Worm (Caenorhabditis elegans): Measurements from ENCODE around the gene snf-3.

DNA sequence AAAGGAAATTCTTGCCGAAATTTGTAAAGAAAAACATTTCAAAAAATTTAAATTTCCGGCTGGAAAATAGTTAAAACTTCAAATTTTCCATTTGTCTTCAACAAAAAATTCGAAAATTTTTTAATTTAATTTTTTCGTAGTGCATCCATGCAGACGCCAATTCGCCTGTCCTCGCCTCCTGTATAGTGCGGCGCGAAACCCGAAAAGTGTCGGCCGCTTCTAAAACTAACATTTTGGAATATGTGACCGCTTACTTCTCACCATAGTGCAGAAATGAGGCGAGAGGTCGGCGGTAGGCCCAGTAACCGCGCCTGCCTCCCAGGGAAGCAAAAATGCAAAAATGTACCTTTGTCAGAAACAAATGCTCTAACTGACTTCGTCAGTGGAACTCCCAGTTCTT lies 24.7 kb downstream of the snf-3 start:
- TF ChIP-seq unc-55 (GFP tag; optimal IDR thresholded peaks at IDR 0.05) (no peak), elt-2 (tag; optimal IDR thresholded peaks at IDR 0.05) (no peak), F13H6.1 (tag; optimal IDR thresholded peaks at IDR 0.05) (no peak), ceh-34 (tag; optimal IDR thresholded peaks at IDR 0.05) (no peak), ceh-30 (tag; optimal IDR thresholded peaks at IDR 0.05) (no peak), odd-2 (tag; optimal IDR thresholded peaks at IDR 0.05) (no peak), npax-4 (tag; optimal IDR thresholded peaks at IDR 0.05) (no peak), hlh-30 (tag; optimal IDR thresholded peaks at IDR 0.05; ENCODE audit: insufficient read depth) (no peak), pha-2 (tag; optimal IDR thresholded peaks at IDR 0.05) (no peak), nhr-11 (tag; optimal IDR thresholded peaks at IDR 0.05) (no peak), nhr-232 (tag; optimal IDR thresholded peaks at IDR 0.05) (no peak)
